Fruit fly (Drosophila melanogaster) whole organism, larva: ENCODE measurements around the gene CG10064.

Source experiments
- noc ChIP-seq: fragments of 200-800 bp; sonication (Bioruptor generic); optimal IDR thresholded peaks from 3 replicates; lab custom pipeline; 2019; ENCODE audit warnings: missing biosample characterization, mild to moderate bottlenecking, missing genetic modification characterization, moderate library complexity

CG10064 gene

DNA sequence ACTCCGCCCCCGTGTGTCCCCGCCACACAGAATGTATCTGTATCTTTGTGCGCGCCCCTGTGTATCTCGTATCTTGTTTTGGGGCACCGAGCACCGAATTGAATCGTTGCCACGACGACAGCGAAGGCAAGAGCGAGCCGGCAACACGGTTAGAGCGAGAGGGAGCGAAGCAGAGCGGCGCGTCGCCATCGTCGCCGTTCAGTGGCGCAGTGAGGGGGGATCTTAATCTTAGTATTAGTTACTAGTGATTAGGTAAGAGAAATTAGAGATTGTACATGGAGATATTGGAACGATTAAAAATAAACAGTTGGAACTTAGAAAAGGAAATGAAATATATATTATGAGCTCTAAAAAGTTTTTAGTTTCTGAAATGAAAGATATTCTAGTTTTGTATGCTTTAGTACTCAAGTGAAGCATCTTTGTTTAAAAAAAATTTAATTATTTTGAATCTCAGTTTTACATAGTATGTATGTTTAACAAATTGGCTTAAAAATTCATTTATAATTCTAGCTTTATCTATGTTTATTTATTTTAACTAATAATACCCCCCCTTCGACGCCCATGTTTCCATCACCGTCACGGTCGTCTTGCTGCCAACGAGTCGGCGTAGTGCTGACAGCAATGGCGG is 21.4 kb upstream of the CG10064 start:
- TF ChIP-seq noc (tag; lab: Kevin White, UChicago): peak; percentile 76

DNA sequence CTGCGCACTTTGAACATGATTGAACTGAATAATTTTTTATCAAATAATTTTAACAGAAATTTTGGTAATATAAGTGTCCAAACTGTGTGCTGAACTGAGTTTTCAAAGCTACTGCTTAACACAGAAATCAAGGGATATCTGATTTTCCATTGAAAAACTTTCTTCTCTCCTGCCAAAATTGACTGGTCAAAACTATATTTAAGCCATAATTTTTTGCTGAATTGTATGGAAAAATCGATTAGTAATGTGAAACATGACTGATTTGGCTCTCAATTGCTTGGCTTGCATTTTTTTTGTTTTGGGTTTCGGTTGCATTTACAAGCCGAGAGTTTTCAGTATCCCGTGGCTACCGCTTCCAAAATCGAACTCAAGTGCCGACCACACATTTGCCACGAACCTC is 16.8 kb upstream of the CG10064 start, which contains the start of the genes CG32388 and CG43439:
Gene CG32388 (minus strand): TSS at position 101 of the 400 bp plus-strand sequence.
Gene CG43439 (minus strand): TSS at position 101 of the 400 bp plus-strand sequence.
- no peak for TF ChIP-seq noc (tag; lab: Kevin White, UChicago)

DNA sequence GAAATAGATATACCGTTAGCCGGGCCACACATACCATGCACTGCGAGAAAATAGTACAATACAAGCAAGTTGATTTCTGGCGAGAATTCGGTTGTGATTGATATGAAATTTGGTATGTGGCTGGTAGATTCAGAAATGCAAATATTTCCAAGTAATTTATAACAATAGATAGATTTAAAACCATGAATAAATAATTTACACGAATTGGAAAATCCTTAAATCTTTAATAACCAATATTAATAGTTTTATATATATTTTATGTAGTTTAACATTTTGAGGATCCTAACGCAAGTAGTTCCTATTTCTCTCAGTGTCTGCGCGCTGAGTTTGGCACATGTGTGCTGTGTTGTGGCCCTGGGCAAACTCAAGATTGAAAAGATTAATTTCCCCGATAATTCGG is 14.1 kb upstream of the CG10064 start:
- TF ChIP-seq noc (tag; lab: Kevin White, UChicago): no peak

DNA sequence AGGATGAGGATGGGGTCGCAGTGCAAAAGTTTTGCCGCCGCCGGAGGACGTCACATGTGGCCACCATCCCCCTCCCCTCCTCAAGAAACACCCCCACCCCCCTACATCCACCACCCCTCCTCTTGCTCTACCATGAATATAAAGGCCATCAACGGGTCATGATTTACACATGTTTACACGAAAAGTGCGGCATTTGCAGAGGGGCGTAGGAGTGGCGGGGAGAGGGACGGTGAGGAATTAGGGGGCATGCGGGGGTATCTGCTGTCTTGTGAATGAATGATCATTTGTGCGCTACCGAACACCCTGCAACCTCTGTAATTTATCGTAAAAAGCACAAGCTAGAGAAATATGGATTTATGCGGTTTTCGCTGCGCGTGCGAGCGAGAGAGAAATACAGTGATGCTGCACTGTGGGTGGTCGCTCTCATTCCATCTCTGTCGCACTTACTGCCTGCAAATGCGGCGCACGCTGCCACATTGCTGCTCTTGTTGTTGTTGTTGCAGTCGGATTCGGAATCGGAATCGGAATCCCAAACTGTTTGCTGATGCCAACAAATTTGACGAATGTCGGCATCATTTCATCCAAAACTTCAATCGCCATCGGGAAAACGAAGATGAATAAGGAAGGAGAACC is 13.5 kb upstream of the CG10064 start:
- TF ChIP-seq noc (tag; lab: Kevin White, UChicago): no peak

DNA sequence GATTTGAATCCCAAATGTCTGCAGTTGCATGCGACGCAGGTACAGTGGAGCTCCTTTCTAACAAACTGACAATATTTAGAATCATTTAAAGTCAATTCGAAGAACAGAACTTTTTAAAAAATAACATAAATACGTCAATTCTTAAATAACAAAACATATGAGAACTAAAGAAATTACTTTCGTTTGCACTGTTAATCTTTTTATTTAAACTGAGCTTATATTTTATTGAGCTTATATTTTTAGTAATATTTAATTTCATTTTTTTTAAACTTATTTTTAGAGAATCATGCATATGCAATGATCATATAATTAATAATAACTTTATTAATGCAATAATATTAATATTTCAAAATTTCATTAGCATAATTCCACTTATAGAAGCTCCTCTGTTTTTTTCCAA is 12.9 kb upstream of the CG10064 start:
- TF ChIP-seq noc (tag; lab: Kevin White, UChicago): no peak

DNA sequence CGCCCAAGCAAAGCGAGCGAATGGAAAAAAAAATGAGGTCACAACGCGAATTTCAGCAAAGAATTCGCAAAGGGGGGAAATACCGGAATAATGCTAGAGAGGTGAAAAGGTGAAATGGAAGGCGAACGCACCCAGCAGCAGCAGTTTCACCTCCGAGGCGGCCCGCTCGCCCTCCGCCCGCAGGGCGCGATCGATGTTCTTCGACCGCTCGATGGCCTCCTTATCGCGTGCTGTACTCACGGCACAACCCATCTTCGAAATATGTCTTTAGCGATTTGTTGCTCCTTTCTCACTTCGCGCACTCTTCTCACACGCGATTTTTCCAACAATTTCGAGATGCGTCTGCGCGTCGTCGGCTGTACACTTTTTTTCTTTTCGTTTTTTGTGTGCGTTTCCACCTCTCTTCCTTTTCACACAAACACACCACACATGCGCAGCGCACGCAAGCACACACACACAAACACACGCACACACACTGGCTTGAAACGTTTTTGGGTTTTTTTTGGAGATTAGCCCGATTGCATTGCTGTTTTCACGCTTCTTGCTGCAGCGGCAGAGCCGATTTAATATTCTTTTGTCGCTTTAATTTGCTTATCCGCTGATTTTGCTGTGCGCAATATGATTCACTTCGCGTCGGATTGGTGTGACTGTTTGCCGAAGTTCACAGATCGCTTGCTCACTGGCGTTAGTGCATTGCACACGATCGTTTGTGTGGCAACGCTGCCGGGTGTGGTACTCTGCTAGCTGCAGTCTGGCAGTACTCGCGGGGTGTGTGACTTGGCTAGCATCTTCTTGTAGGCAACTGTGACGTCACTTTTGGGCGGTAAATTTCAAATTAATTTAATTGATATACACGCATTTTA is 11.9 kb upstream of the CG10064 start, which contains the start of gene Galphai:
Gene Galphai (minus strand): TSS at position 658 of the 863 bp plus-strand sequence.
- TF ChIP-seq noc (tag; lab: Kevin White, UChicago): peak; percentile 22

DNA sequence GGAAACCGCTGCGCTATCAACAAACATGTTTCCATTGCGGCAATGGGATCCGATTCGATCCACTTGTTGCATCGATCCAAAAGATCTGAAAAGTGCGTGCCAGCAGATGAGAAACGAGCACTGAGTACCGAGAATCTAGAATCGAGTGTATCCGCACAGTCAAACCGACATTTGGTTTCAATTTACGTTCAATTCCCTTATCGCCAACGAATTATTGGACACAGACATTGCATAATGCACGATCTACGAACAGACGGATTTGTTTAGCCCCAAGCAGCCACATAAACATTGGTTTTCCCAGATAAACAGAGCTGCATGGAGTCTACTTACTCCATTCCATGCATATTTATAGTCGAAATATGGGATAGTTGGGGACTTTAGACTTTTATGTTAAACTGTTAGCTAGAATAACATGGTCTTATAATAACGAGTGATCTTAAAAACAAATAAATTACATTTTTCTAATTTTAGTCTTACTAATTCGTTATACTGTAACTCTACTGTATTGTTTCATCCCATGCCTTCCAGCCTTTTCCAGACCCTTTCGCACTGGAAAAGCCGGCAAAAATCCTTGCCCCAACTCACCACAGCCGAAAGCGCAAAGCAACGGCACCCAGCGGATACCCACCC is 11.2 kb upstream of the CG10064 start:
- TF ChIP-seq noc (tag; lab: Kevin White, UChicago): no peak

DNA sequence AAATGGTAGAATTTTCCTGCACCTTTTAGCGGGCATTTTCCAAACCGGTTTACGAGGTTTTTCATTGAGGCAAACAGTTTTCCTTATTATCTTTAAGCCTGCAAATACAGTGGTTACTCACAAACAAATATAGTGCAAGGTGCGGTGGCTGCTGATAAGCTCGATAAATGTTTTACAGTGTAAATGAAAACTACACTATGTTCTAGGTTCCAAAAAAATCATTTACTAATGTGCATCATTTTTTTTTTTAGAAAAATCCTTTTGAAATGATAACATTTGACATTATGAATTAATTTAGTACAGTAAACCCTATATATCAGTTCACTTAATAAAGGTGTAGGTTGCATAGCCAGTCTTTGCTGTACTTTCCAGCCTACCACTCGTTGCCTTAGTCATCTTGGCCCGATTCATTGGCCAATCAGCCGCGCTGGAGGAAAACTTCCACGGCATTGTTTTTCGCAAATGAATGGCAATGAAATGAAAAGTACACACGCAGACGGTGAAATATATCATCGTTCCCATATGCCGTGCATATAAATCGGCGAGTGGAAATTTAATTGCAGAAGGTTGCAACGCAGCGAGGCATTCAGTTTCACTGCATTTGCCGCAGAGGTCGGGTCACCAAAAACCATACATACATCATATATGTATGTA is 10.5 kb upstream of the CG10064 start:
- no peak for TF ChIP-seq noc (tag; lab: Kevin White, UChicago)

DNA sequence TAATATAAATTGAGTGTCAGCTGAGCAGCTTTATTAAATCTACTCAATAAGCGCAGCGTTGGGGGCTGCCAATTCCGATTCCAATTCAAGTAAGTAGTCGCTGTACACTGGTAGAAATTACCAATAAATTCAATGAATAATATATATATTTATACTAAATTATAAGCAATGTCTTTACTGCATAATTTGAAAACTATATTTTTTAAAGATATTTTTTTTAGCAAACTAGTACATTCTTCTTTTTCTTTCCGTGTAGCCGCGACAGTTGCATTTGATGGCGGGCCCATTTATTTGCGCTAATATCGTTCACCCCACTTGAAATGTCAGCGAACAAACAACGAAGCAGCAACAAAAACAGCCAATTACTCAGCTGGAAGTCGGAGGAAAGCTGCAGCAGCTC is 9.7 kb upstream of the CG10064 start:
- TF ChIP-seq noc (tag; lab: Kevin White, UChicago): no peak

DNA sequence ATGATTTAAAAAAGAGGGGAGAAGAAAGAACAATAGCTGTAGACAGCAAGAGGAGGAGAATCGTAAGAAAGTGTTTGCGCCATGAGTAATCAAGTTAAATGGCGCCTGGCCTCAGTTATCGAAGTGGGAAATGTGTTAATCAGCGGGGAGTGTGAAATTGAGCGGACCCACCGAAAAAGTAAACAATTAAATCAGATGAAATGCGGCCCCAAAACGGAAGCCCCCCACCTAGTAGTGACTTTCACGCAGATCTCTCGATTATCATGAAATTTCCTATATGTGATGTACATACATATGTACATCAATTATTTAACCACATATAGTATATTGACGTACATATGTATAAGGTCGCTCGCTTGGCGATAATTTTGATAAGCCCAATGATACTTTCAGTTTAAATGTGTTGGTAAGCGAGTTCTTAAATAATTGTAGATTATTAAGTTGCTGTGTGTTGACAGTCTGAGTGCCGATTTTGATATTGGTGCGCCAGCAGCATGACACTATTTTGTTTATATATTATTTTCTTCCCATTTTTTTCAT is 9.0 kb upstream of the CG10064 start:
- TF ChIP-seq noc (tag; lab: Kevin White, UChicago): no peak

DNA sequence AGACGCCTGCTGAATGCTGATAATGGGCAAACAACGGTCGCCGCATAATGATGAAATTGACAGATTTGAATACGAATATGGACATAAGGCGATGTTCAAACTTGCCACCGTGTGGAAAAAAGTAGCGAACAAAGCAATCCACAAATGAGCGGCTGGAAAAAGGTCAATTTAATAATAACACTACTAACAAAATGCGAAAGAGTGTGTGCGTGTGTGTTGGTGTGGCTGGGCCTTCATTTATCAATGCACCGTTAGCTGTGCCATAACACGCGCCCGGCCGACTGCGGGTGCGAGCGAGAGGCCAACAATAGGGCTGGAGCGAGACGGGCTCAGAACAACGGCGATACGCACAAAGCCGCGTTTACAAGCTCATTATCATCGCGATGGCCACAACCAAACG is 8.2 kb upstream of the CG10064 start:
- no peak for TF ChIP-seq noc (tag; lab: Kevin White, UChicago)

DNA sequence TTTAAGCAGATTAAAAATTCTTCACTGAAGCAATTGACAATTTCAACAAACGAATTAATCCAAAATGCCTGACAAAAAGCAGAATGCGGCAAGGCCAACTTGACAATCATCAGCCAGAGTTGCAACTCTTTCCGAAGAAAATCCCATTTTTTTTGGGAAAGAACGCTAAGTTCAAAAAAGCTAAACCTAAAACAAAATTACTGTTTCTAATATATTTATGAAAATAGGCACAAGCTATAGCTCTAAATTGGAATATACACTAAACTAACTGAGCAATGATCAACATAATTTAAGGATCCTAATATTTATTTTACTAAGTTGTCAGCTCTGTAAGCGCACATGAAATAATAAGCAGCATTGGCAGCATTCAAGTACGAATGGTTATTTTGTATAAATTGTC is 4.7 kb upstream of the CG10064 start, which contains the start of gene CG10063:
Gene CG10063 (minus strand): TSS at position 101 of the 400 bp plus-strand sequence.
- no peak for TF ChIP-seq noc (tag; lab: Kevin White, UChicago)

DNA sequence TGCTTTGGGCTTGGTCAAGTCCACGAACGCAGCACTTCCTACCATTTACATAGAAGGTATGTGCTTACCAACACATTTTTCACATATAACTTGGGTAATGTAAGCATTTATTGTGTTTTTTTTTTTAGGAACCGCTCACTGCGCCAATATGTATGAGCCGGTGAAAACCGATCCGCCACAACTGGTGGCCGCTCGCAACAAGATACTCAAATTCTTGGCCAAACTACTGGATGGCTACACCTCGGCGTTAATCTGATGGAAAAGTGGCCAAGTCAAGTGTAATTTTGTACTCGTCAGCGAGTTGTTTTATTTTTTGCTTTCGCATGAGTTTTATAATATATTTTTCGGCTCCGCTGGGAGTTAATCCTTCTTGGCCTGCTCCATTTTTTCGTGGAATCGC is 3.6 kb upstream of the CG10064 start:
- TF ChIP-seq noc (tag; lab: Kevin White, UChicago): no peak

DNA sequence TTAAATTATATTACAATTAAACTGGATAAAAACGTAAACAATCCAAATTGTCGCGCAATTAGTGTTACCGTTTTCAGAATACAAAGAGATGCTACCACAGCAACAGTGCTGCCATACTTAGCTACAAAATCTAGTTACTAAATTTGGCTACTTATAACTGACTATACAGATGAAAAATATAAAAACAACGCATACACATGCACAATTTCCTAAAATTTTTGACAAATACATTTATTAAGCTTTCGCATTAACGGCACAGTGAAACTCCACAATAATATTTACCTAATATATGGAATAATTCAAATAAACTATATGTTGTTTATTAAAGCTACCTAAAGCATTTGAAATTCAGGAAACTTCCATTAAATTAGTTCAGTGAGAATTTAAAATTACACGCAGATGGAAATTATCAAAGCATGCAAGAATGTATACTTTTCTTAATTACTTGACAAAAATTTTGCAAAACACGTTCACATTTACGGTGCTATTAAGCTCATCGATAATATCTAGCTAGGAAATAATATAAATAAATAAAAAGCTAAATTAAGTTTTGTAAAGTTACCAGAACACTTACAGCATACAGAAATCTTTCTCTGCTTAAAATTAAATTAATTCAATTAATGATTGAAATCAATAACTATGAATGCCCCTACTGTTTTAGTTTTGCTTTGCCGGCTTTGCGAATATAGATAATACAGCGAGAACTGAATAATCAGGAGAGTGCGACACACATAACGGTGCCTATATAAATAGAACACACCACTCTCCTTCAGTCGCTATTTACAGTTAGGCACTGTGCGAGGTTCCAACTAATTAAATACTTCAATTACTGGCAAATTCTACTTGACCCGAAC is 1.5 kb upstream of the CG10064 start, which contains the start of the genes Mis12 and CG9953:
Gene Mis12 (minus strand): TSS at position 88 of the 854 bp plus-strand sequence.
Gene CG9953 (plus strand): TSS at position 698 of the 854 bp plus-strand sequence.
- TF ChIP-seq noc (tag; lab: Kevin White, UChicago): peak; percentile 60
